Fruit fly (Drosophila melanogaster): ENCODE results near the gene CG3847.

The CG3847 gene

dm6 chrX:6310408-6310807 is 36.5 kb upstream of the CG3847 start (continued):
- peak; percentile 9 for TF ChIP-seq Xbp1 (GFP tag; optimal IDR thresholded peaks at IDR 0.05)
- TF ChIP-seq Ada2b (GFP tag; IDR thresholded peaks at IDR 0.05) = no peak
- no peak for TF ChIP-seq Asciz (GFP tag; optimal IDR thresholded peaks at IDR 0.05)
- peak; percentile 31 for TF ChIP-seq grau (tag; optimal IDR thresholded peaks at IDR 0.05)
- peak; percentile 74 for TF ChIP-seq sens (GFP tag)
- TF ChIP-seq CG10565 (GFP tag; optimal IDR thresholded peaks at IDR 0.05) = no peak
- no peak for TF ChIP-seq nerfin-2 (GFP tag; IDR thresholded peaks at IDR 0.05; ENCODE audit: partially characterized antibody)
- TF ChIP-seq CG17802 (tag; optimal IDR thresholded peaks at IDR 0.05) = no peak
- no peak for TF ChIP-seq Ets97D (GFP tag; optimal IDR thresholded peaks at IDR 0.05)
- TF ChIP-seq CG10462 (GFP tag; optimal IDR thresholded peaks at IDR 0.05) = no peak
- no peak for TF ChIP-seq CG8290 (GFP tag; optimal IDR thresholded peaks at IDR 0.05)
- TF ChIP-seq CG8290 (tag; optimal IDR thresholded peaks at IDR 0.05) = peak in 1 of 2 experiments; percentile 74
- TF ChIP-seq ssp (GFP tag; IDR thresholded peaks at IDR 0.05) = no peak
- no peak for TF ChIP-seq pan (optimal IDR thresholded peaks at IDR 0.05)
- peak in 1 of 2 experiments; percentile 54 for TF ChIP-seq pan (GFP tag; optimal IDR thresholded peaks at IDR 0.05 in 1 of 2, IDR thresholded peaks at IDR 0.05 in 1 of 2)
- TF ChIP-seq Max (GFP tag; optimal IDR thresholded peaks at IDR 0.05) = no peak
- peak; percentile 31 for TF ChIP-seq ind (GFP tag; optimal IDR thresholded peaks at IDR 0.05)
- TF ChIP-seq CG6689 (GFP tag; IDR thresholded peaks at IDR 0.05) = 0 out of 2 replicates have a peak, but pooled peaks have one; percentile 14
- TF ChIP-seq kah (GFP tag; optimal IDR thresholded peaks at IDR 0.05) = no peak
- no peak for TF ChIP-seq Tbp (GFP tag; optimal IDR thresholded peaks at IDR 0.05)
- no peak for TF ChIP-seq CG42726 (GFP tag; IDR thresholded peaks at IDR 0.05; ENCODE audit: partially characterized antibody)
- TF ChIP-seq Hr78 (GFP tag; optimal IDR thresholded peaks at IDR 0.05) = no peak
- no peak for TF ChIP-seq CG10979 (tag; optimal IDR thresholded peaks at IDR 0.05)
- no peak for TF ChIP-seq CG17361 (GFP tag; IDR thresholded peaks at IDR 0.05)
- no peak for TF ChIP-seq lilli (GFP tag; optimal IDR thresholded peaks at IDR 0.05)
- no peak for TF ChIP-seq jing (GFP tag; optimal IDR thresholded peaks at IDR 0.05)
- TF ChIP-seq sens-2 (GFP tag; IDR thresholded peaks at IDR 0.05) = no peak
- no peak for TF ChIP-seq CG31224 (GFP tag; IDR thresholded peaks at IDR 0.05)
- TF ChIP-seq oc (tag; optimal IDR thresholded peaks at IDR 0.05) = peak; percentile 2
- TF ChIP-seq ase (GFP tag; IDR thresholded peaks at IDR 0.05) = no peak
- TF ChIP-seq Deaf1 (tag; optimal IDR thresholded peaks at IDR 0.05) = no peak
- no peak; the same call in 2 of the 3 replicates for TF ChIP-seq B-H1 (GFP tag; IDR thresholded peaks at IDR 0.05)
- TF ChIP-seq CG15514 (GFP tag; optimal IDR thresholded peaks at IDR 0.05) = no peak
- TF ChIP-seq dmrt99B (tag; optimal IDR thresholded peaks at IDR 0.05) = peak; percentile 51
- TF ChIP-seq aop (GFP tag; IDR thresholded peaks at IDR 0.05) = no peak
- TF ChIP-seq hth (optimal IDR thresholded peaks at IDR 0.05) = no peak
- no peak for TF ChIP-seq CG1024 (GFP tag; IDR thresholded peaks at IDR 0.05)
- TF ChIP-seq CG12104 (GFP tag; optimal IDR thresholded peaks at IDR 0.05) = no peak
- TF ChIP-seq CTCF (GFP tag; optimal IDR thresholded peaks at IDR 0.05) = no peak
- TF ChIP-seq zfh1 (GFP tag; IDR thresholded peaks at IDR 0.05) = 0 out of 3 replicates have a peak, but pooled peaks have one; percentile 22
- no peak for TF ChIP-seq CG10321 (GFP tag; IDR thresholded peaks at IDR 0.05)
- TF ChIP-seq zen2 (GFP tag; IDR thresholded peaks at IDR 0.05; ENCODE audit: partially characterized antibody) = no peak
- no peak for TF ChIP-seq ap (GFP tag; IDR thresholded peaks at IDR 0.05)
- no peak for TF ChIP-seq YL-1 (GFP tag; optimal IDR thresholded peaks at IDR 0.05)
- no peak for TF ChIP-seq CG7987 (GFP tag; optimal IDR thresholded peaks at IDR 0.05)
- peak; percentile 28; the same call in 1 of the 2 replicates for TF ChIP-seq Rfx (GFP tag; IDR thresholded peaks at IDR 0.05)
- TF ChIP-seq HHEX (GFP tag; optimal IDR thresholded peaks at IDR 0.05) = no peak
- peak; percentile 35 for TF ChIP-seq ATbp (GFP tag; optimal IDR thresholded peaks at IDR 0.05)
- no peak for TF ChIP-seq ewg (GFP tag; optimal IDR thresholded peaks at IDR 0.05)
- no peak for TF ChIP-seq CG11247 (GFP tag; IDR thresholded peaks at IDR 0.05)
- TF ChIP-seq CG14710 (tag; optimal IDR thresholded peaks at IDR 0.05) = no peak
- TF ChIP-seq ci (GFP tag; IDR thresholded peaks at IDR 0.05) = peak; percentile 59; the same call in 2 of the 3 replicates
- no peak for TF ChIP-seq CG12744 (GFP tag; optimal IDR thresholded peaks at IDR 0.05)
